Fruit fly (Drosophila melanogaster) whole organism, embryonic: ENCODE measurements around the gene CG4338.

Experiments used
- Atf3 ChIP-seq: fragments of 200-800 bp; sonication (Bioruptor generic); optimal IDR thresholded peaks from 3 replicates; lab custom pipeline; 2016; ENCODE audit warnings: missing biosample characterization, missing genetic modification characterization
- BEAF-32 ChIP-seq: fragments of 200-800 bp; sonication (Bioruptor generic); optimal IDR thresholded peaks from 3 replicates; lab custom pipeline; 2017; ENCODE audit warnings: missing biosample characterization, missing genetic modification characterization, mild to moderate bottlenecking, moderate library complexity, missing genetic modification reagents
- CG12155 ChIP-seq: fragments of 200-800 bp; sonication (Bioruptor generic); optimal IDR thresholded peaks from 3 replicates; lab custom pipeline; 2016; ENCODE audit warnings: missing biosample characterization, missing genetic modification characterization
- CG12391 ChIP-seq: fragments of 200-800 bp; sonication (Bioruptor generic); optimal IDR thresholded peaks from 3 replicates; lab custom pipeline; 2018; ENCODE audit warnings: missing biosample characterization, mild to moderate bottlenecking, missing genetic modification characterization, moderate library complexity
- CG12769 ChIP-seq: fragments of 200-800 bp; sonication (Bioruptor generic); optimal IDR thresholded peaks from 2 replicates; lab custom pipeline; 2019; ENCODE audit warnings: missing biosample characterization, mild to moderate bottlenecking, missing genetic modification characterization, moderate library complexity
- CG13424 ChIP-seq: fragments of 200-800 bp; sonication (Bioruptor generic); optimal IDR thresholded peaks from 2 replicates; lab custom pipeline; 2019; ENCODE audit warnings: missing biosample characterization, mild to moderate bottlenecking, missing genetic modification characterization, moderate library complexity
- CG13894 ChIP-seq: fragments of 200-800 bp; sonication (Bioruptor generic); optimal IDR thresholded peaks from 3 replicates; lab custom pipeline; 2018; ENCODE audit warnings: missing biosample characterization, mild to moderate bottlenecking, missing genetic modification characterization, moderate library complexity
- CG14050 ChIP-seq: fragments of 200-800 bp; sonication (Bioruptor generic); IDR thresholded peaks from 3 replicates; pipeline ENCODE4 v1.3.6; 2022; ENCODE audit warnings: missing biosample characterization, missing genetic modification characterization
- CG14710 ChIP-seq: fragments of 200-800 bp; sonication (Bioruptor generic); optimal IDR thresholded peaks from 3 replicates; lab custom pipeline; 2019; ENCODE audit warnings: missing biosample characterization, mild to moderate bottlenecking, missing genetic modification characterization, moderate library complexity
- CG31441 ChIP-seq: fragments of 200-800 bp; sonication (Bioruptor generic); IDR thresholded peaks from 2 replicates; pipeline ENCODE4 v1.3.6; 2022; ENCODE audit warnings: missing biosample characterization, missing genetic modification characterization
- CG32532 ChIP-seq: fragments of 200-800 bp; sonication (Bioruptor generic); IDR thresholded peaks from 2 replicates; pipeline ENCODE4 v1.3.6; 2022; ENCODE audit warnings: missing biosample characterization, missing genetic modification characterization
- CG32767 ChIP-seq: fragments of 200-800 bp; sonication (Bioruptor generic); IDR thresholded peaks from 2 replicates; pipeline ENCODE4 v1.3.6; 2022; ENCODE audit warnings: missing biosample characterization, missing genetic modification characterization
- CG3847 ChIP-seq: fragments of 200-800 bp; sonication (Bioruptor generic); IDR thresholded peaks from 2 replicates; pipeline ENCODE4 v1.3.6; 2022; ENCODE audit warnings: missing biosample characterization, missing genetic modification characterization
- CG4820 ChIP-seq: fragments of 200-800 bp; sonication (Bioruptor generic); optimal IDR thresholded peaks from 3 replicates; lab custom pipeline; 2016; ENCODE audit warnings: missing biosample characterization, missing genetic modification characterization
- CG4854 ChIP-seq: fragments of 200-800 bp; sonication (Bioruptor generic); optimal IDR thresholded peaks from 2 replicates; lab custom pipeline; 2016; ENCODE audit warnings: missing biosample characterization, missing genetic modification characterization, inconsistent platforms
- CG7372 ChIP-seq: fragments of 200-800 bp; sonication (Bioruptor generic); IDR thresholded peaks from 2 replicates; pipeline ENCODE4 v1.3.6; 2022; ENCODE audit warnings: missing biosample characterization, missing genetic modification characterization
- CG7786 ChIP-seq: fragments of 200-800 bp; sonication (Bioruptor generic); optimal IDR thresholded peaks from 2 replicates; lab custom pipeline; 2016; ENCODE audit warnings: missing biosample characterization, missing genetic modification characterization
- CG8359 ChIP-seq: fragments of 200-800 bp; sonication (Bioruptor generic); optimal IDR thresholded peaks from 2 replicates; lab custom pipeline; 2017; ENCODE audit warnings: missing biosample characterization, mild to moderate bottlenecking, missing genetic modification characterization, borderline replicate concordance
- CG8388 ChIP-seq: fragments of 200-800 bp; sonication (Bioruptor generic); optimal IDR thresholded peaks from 2 replicates; lab custom pipeline; 2019; ENCODE audit warnings: missing biosample characterization, mild to moderate bottlenecking, missing genetic modification characterization, moderate library complexity
- CG9437 ChIP-seq: fragments of 200-800 bp; sonication (Bioruptor generic); optimal IDR thresholded peaks from 2 replicates; lab custom pipeline; 2018; ENCODE audit warnings: missing biosample characterization, mild to moderate bottlenecking, missing genetic modification characterization
- CHES-1-like ChIP-seq: fragments of 200-800 bp; sonication (Bioruptor generic); optimal IDR thresholded peaks from 2 replicates; lab custom pipeline; 2016; ENCODE audit warnings: missing biosample characterization, missing genetic modification characterization
- CkIIα-i1 ChIP-seq: fragments of 200-800 bp; sonication (Bioruptor generic); IDR thresholded peaks from 2 replicates; pipeline ENCODE4 v1.3.6; 2022; ENCODE audit warnings: missing biosample characterization, missing genetic modification characterization
- Ets97D ChIP-seq: fragments of 200-800 bp; sonication (Bioruptor generic); optimal IDR thresholded peaks from 3 replicates; lab custom pipeline; 2016; ENCODE audit warnings: missing biosample characterization, missing genetic modification characterization
- Gsc ChIP-seq: fragments of 200-800 bp; sonication (Bioruptor generic); IDR thresholded peaks from 2 replicates; pipeline ENCODE4 v1.3.6; 2022; ENCODE audit warnings: missing biosample characterization, missing genetic modification characterization
- HHEX ChIP-seq: fragments of 200-800 bp; sonication (Bioruptor generic); optimal IDR thresholded peaks from 3 replicates; lab custom pipeline; 2017; ENCODE audit warnings: missing biosample characterization, mild to moderate bottlenecking, missing genetic modification characterization, missing genetic modification reagents
- HLH54F ChIP-seq: fragments of 200-800 bp; sonication (Bioruptor generic); optimal IDR thresholded peaks from 3 replicates; lab custom pipeline; 2016; ENCODE audit warnings: missing biosample characterization, missing genetic modification characterization
- Kr ChIP-seq: fragments of 200-800 bp; sonication (Bioruptor generic); optimal IDR thresholded peaks from 2 replicates; lab custom pipeline; 2017; ENCODE audit warnings: missing biosample characterization, mild to moderate bottlenecking, missing genetic modification characterization
- Max ChIP-seq: fragments of 200-800 bp; sonication (Bioruptor generic); optimal IDR thresholded peaks from 2 replicates; lab custom pipeline; 2016; ENCODE audit warnings: missing biosample characterization, mild to moderate bottlenecking, missing genetic modification characterization
- Meics ChIP-seq: fragments of 200-800 bp; sonication (Bioruptor generic); optimal IDR thresholded peaks from 2 replicates; lab custom pipeline; 2017; ENCODE audit warnings: missing biosample characterization, mild to moderate bottlenecking, missing genetic modification characterization
- Mrtf ChIP-seq: fragments of 200-800 bp; sonication (Bioruptor generic); IDR thresholded peaks from 3 replicates; pipeline ENCODE4 v1.3.6; 2022; ENCODE audit warnings: missing biosample characterization, missing genetic modification characterization
- Myb ChIP-seq: fragments of 200-800 bp; sonication (Bioruptor generic); optimal IDR thresholded peaks from 2 replicates; lab custom pipeline; 2016; ENCODE audit warnings: missing biosample characterization, missing genetic modification characterization
- Side ChIP-seq: fragments of 200-800 bp; sonication (Bioruptor generic); optimal IDR thresholded peaks from 2 replicates; lab custom pipeline; 2016; ENCODE audit warnings: missing biosample characterization, missing genetic modification characterization
- Sry-δ ChIP-seq: fragments of 200-800 bp; sonication (Bioruptor generic); optimal IDR thresholded peaks from 2 replicates; lab custom pipeline; 2016; ENCODE audit warnings: missing biosample characterization, missing genetic modification characterization
- Vsx1 ChIP-seq: fragments of 200-800 bp; sonication (Bioruptor generic); optimal IDR thresholded peaks from 2 replicates; lab custom pipeline; 2017; ENCODE audit warnings: missing biosample characterization, mild to moderate bottlenecking, missing genetic modification characterization, missing genetic modification reagents
- Xrp1 ChIP-seq: fragments of 200-800 bp; sonication (Bioruptor generic); IDR thresholded peaks from 2 replicates; pipeline ENCODE4 v1.3.6; 2022; ENCODE audit warnings: missing biosample characterization, missing genetic modification characterization
- btn ChIP-seq: fragments of 200-800 bp; sonication (Bioruptor generic); optimal IDR thresholded peaks from 2 replicates; lab custom pipeline; 2016; ENCODE audit warnings: missing biosample characterization, missing genetic modification characterization
- grau ChIP-seq: fragments of 200-800 bp; optimal IDR thresholded peaks from 3 replicates; lab custom pipeline; 2019; ENCODE audit warnings: missing biosample characterization, mild to moderate bottlenecking, missing genetic modification characterization, moderate library complexity
- gt ChIP-seq: fragments of 200-800 bp; sonication (Bioruptor generic); IDR thresholded peaks from 2 replicates; pipeline ENCODE4 v1.3.6; 2022; ENCODE audit warnings: missing biosample characterization, missing genetic modification characterization
- knrl ChIP-seq: fragments of 200-800 bp; sonication (Bioruptor generic); IDR thresholded peaks from 3 replicates; pipeline ENCODE4 v1.3.6; 2022; ENCODE audit warnings: missing biosample characterization, missing genetic modification characterization; ENCODE audit not compliant: partially characterized antibody
- mam ChIP-seq: fragments of 200-800 bp; sonication (Bioruptor generic); optimal IDR thresholded peaks from 3 replicates; lab custom pipeline; 2016; ENCODE audit warnings: missing biosample characterization, missing genetic modification characterization
- onecut ChIP-seq: fragments of 200-800 bp; sonication (Bioruptor generic); IDR thresholded peaks from 2 replicates; pipeline ENCODE4 v1.3.6; 2022; ENCODE audit warnings: missing biosample characterization, missing genetic modification characterization
- phol ChIP-seq: fragments of 200-800 bp; sonication (Bioruptor generic); optimal IDR thresholded peaks from 3 replicates; lab custom pipeline; 2018; ENCODE audit warnings: missing biosample characterization, mild to moderate bottlenecking, missing genetic modification characterization, moderate library complexity
- sc ChIP-seq, 3 experiments: fragments of >200 bp in 2 of 3; fragments of 200-800 bp in 1 of 3; sonication (Bioruptor generic) in 1 of 3; optimal IDR thresholded peaks; 2 replicates in 2 of 3; 3 replicates in 1 of 3; lab custom pipeline; 2017; ENCODE audit warnings: mild to moderate bottlenecking in 1 of 3, missing biosample characterization in 1 of 3, missing genetic modification characterization in 1 of 3, missing genetic modification reagents in 1 of 3
- sd ChIP-seq: fragments of 200-800 bp; sonication (Bioruptor generic); optimal IDR thresholded peaks from 3 replicates; lab custom pipeline; 2018; ENCODE audit warnings: missing biosample characterization, mild to moderate bottlenecking, missing genetic modification characterization, moderate library complexity
- tna ChIP-seq: fragments of 200-800 bp; sonication (Bioruptor generic); IDR thresholded peaks from 2 replicates; pipeline ENCODE4 v1.3.6; 2022; ENCODE audit warnings: missing biosample characterization, missing genetic modification characterization; ENCODE audit not compliant: partially characterized antibody
- trem ChIP-seq: fragments of 200-800 bp; optimal IDR thresholded peaks from 3 replicates; lab custom pipeline; 2019; ENCODE audit warnings: missing biosample characterization, mild to moderate bottlenecking, missing genetic modification characterization, moderate library complexity
- tx ChIP-seq: fragments of 200-800 bp; sonication (Bioruptor generic); optimal IDR thresholded peaks from 2 replicates; lab custom pipeline; 2016; ENCODE audit warnings: missing biosample characterization, missing genetic modification characterization
- vvl ChIP-seq: fragments of 200-800 bp; sonication (Bioruptor generic); IDR thresholded peaks from 2 replicates; pipeline ENCODE4 v1.3.6; 2022; ENCODE audit warnings: missing biosample characterization, missing genetic modification characterization
- z ChIP-seq: fragments of 200-800 bp; sonication (Bioruptor generic); IDR thresholded peaks from 3 replicates; pipeline ENCODE4 v1.3.6; 2022; ENCODE audit warnings: missing biosample characterization, missing genetic modification characterization

The CG4338 gene

DNA sequence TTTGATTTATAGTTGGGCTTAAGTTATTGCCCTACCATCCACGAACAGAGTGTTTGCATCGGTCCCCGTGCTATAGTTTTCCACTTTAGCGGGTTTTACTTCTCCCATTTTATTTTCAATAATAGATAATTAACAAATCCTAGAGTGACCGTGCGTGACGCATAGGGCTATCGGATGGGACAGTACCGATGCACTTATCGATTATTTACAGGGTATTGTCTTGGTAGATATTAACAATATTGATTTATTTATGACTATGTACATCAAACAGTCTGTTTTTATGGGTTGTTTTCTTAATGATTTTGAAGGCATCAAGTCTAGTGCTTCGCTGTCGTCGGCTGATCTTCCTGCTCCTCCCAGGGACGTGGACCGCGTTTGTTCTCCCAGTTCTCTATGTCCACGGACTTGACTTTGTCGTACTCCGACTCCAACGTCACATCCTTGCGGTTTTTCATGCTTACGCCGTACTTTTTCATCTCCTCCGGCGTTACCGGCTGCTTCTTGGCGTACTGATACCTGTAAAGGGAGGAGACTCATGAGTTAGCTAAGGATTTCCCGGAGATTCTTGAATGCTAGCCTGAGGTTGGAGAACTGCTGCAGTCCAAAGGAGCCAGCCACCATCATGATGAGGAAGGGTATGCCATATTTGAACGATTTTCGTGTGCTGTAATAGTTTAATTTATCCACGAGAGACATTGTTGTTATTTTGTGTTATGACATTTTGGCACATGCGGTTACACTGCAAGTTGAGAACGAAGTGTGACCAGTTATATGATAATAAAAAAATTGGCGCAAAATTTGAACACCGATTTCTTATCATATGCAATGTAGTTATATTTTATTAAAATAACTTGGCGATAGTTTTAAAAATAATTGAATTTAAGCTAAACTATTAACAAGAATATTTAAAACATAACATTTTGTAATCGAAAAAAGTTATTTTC, 2.9 kb downstream of the CG4338 start, which contains the start of the genes MRG15 and Tm1 (continued):
- TF ChIP-seq BEAF-32 (GFP tag; lab: Kevin White, UChicago): peak; percentile 78
- TF ChIP-seq Mrtf (GFP tag; lab: Robert Waterston, UW): no peak
- no peak for TF ChIP-seq CG8388 (GFP tag; lab: Kevin White, UChicago)
- no peak for TF ChIP-seq CG9437 (GFP tag; lab: Kevin White, UChicago)
- TF ChIP-seq onecut (GFP tag; lab: Robert Waterston, UW): peak; percentile 84
- TF ChIP-seq vvl (GFP tag; lab: Robert Waterston, UW): peak; percentile 27; the same call in 1 of the 2 replicates
- no peak for TF ChIP-seq CG13424 (tag; lab: Kevin White, UChicago)
- no peak for TF ChIP-seq btn (GFP tag; lab: Kevin White, UChicago)
- no peak for TF ChIP-seq CG12391 (tag; lab: Kevin White, UChicago)
- TF ChIP-seq tna: peak; percentile 58
- TF ChIP-seq CG3847 (GFP tag; lab: Robert Waterston, UW): peak; percentile 31; the same call in 1 of the 2 replicates
- TF ChIP-seq HLH54F: peak; percentile 1
- TF ChIP-seq HHEX: no peak
- no peak for TF ChIP-seq Gsc
- TF ChIP-seq Vsx1 (GFP tag; lab: Kevin White, UChicago): no peak
- peak; percentile 45 for TF ChIP-seq phol (tag; lab: Kevin White, UChicago)
- no peak for TF ChIP-seq CHES-1-like (GFP tag; lab: Kevin White, UChicago)
- TF ChIP-seq gt (GFP tag; lab: Robert Waterston, UW): no peak
- TF ChIP-seq Sry-δ (GFP tag; lab: Kevin White, UChicago): peak; percentile 37
- TF ChIP-seq mam (GFP tag; lab: Kevin White, UChicago): no peak
- TF ChIP-seq Ets97D (GFP tag; lab: Kevin White, UChicago): no peak
- TF ChIP-seq CG12769 (tag; lab: Kevin White, UChicago): no peak
- TF ChIP-seq sc (optimal IDR thresholded peaks at IDR 0.05; lab: Kevin White, UChicago): no peak
- no peak for TF ChIP-seq sc (GFP tag; optimal IDR thresholded peaks at IDR 0.05; lab: Kevin White, UChicago)
- TF ChIP-seq CkIIα-i1 (GFP tag; lab: Robert Waterston, UW): no peak
- TF ChIP-seq Meics (GFP tag; lab: Kevin White, UChicago): no peak
- peak; percentile 35 for TF ChIP-seq trem (tag; lab: Kevin White, UChicago)
- TF ChIP-seq grau (tag; lab: Kevin White, UChicago): no peak
- TF ChIP-seq CG14710 (tag; lab: Kevin White, UChicago): peak; percentile 19
- no peak for TF ChIP-seq CG4854
- no peak for TF ChIP-seq Kr (GFP tag; lab: Kevin White, UChicago)
- TF ChIP-seq CG13894 (tag; lab: Kevin White, UChicago): no peak
- TF ChIP-seq CG32767 (GFP tag; lab: Robert Waterston, UW): no peak
- TF ChIP-seq CG31441 (GFP tag; lab: Robert Waterston, UW): no peak
- TF ChIP-seq sd (tag; lab: Kevin White, UChicago): no peak
- no peak for TF ChIP-seq CG8359 (GFP tag; lab: Kevin White, UChicago)
- no peak for TF ChIP-seq CG14050 (GFP tag; lab: Robert Waterston, UW)
- TF ChIP-seq knrl: peak; percentile 66; the same call in 2 of the 3 replicates
- TF ChIP-seq z (GFP tag; lab: Robert Waterston, UW): no peak
- TF ChIP-seq CG32532 (GFP tag; lab: Robert Waterston, UW): no peak
- no peak for TF ChIP-seq CG7786
- TF ChIP-seq Myb (GFP tag; lab: Kevin White, UChicago): no peak
- no peak for TF ChIP-seq Max (GFP tag; lab: Kevin White, UChicago)
- no peak for TF ChIP-seq Side (GFP tag; lab: Kevin White, UChicago)
- no peak for TF ChIP-seq CG7372 (GFP tag; lab: Robert Waterston, UW)
- TF ChIP-seq CG4820: no peak
- no peak for TF ChIP-seq Atf3 (GFP tag; lab: Kevin White, UChicago)
- no peak for TF ChIP-seq CG12155 (GFP tag; lab: Kevin White, UChicago)
- no peak for TF ChIP-seq Xrp1 (GFP tag; lab: Robert Waterston, UW)
- no peak for TF ChIP-seq tx (GFP tag; lab: Kevin White, UChicago)
